Worm (Caenorhabditis elegans): ENCODE measurements around the gene pck-3.

Gene pck-3

ce11 chrIV:5865818-5866217 lies 30.6 kb upstream of the pck-3 start, which contains the start of gene spe-27:
Gene spe-27, minus strand, starts transcription at chrIV:5865918.
- TF ChIP-seq ztf-11 (tag; optimal IDR thresholded peaks at IDR 0.05) (no peak), Y116A8C.19 (tag; optimal IDR thresholded peaks at IDR 0.05; ENCODE audit: borderline replicate concordance) (no peak), lin-39 (tag; optimal IDR thresholded peaks at IDR 0.05) (no peak), sup-37 (GFP tag; optimal IDR thresholded peaks at IDR 0.05) (no peak), sox-4 (tag; optimal IDR thresholded peaks at IDR 0.05) (no peak), fos-1 (tag; optimal IDR thresholded peaks at IDR 0.05) (no peak), dsc-1 (tag; optimal IDR thresholded peaks at IDR 0.05) (no peak), C04F5.9 (tag; optimal IDR thresholded peaks at IDR 0.05) (no peak), pag-3 (tag; optimal IDR thresholded peaks at IDR 0.05; ENCODE audit: borderline replicate concordance, insufficient read depth) (no peak), tlp-1 (tag; optimal IDR thresholded peaks at IDR 0.05) (no peak), nhr-11 (tag; optimal IDR thresholded peaks at IDR 0.05) (no peak), skn-1 (tag; optimal IDR thresholded peaks at IDR 0.05) (no peak), nhr-90 (tag; optimal IDR thresholded peaks at IDR 0.05; ENCODE audit: poor library complexity) (no peak)

- TF ChIP-seq nhr-90 (tag; optimal IDR thresholded peaks at IDR 0.05; ENCODE audit: poor library complexity) (no peak), ces-1 (GFP tag; optimal IDR thresholded peaks at IDR 0.05) (no peak), unc-98 (GFP tag; IDR thresholded peaks at IDR 0.05) (no peak), C34B4.2 (tag; optimal IDR thresholded peaks at IDR 0.05) (no peak)
Observed at ce11 chrIV:5867189-5867588, 29.3 kb upstream of the pck-3 start, which contains the start of gene C06E7.88. Gene C06E7.88, minus strand, starts transcription at chrIV:5867289.

ce11 chrIV:5869354-5869753 lies 27.1 kb upstream of the pck-3 start:
- TF ChIP-seq lin-13 (GFP tag; optimal IDR thresholded peaks at IDR 0.05) (no peak), efl-1 (optimal IDR thresholded peaks at IDR 0.05) (no peak), efl-1 (GFP tag; optimal IDR thresholded peaks at IDR 0.05 in 1 of 2) (peak in 1 of 2 experiments; percentile 79), elt-2 (tag; optimal IDR thresholded peaks at IDR 0.05) (no peak), pag-3 (tag; optimal IDR thresholded peaks at IDR 0.05; ENCODE audit: borderline replicate concordance, insufficient read depth) (no peak), grh-1 (GFP tag; IDR thresholded peaks at IDR 0.05) (no peak)

- no peak for TF ChIP-seq jun-1 (tag; optimal IDR thresholded peaks at IDR 0.05)
Observed at ce11 chrIV:5870072-5870471, 26.4 kb upstream of the pck-3 start, which contains the start of gene srv-17. Gene srv-17, minus strand, starts transcription at chrIV:5870172.

- TF ChIP-seq lin-14 (GFP tag; optimal IDR thresholded peaks at IDR 0.05) (no peak), nhr-20 (tag; optimal IDR thresholded peaks at IDR 0.05) (no peak), elt-3 (tag; optimal IDR thresholded peaks at IDR 0.05) (no peak), mef-2 (tag; optimal IDR thresholded peaks at IDR 0.05) (no peak), unc-62 (GFP tag; optimal IDR thresholded peaks at IDR 0.05) (no peak), mab-9 (GFP tag; IDR thresholded peaks at IDR 0.05) (no peak), fos-1 (tag; optimal IDR thresholded peaks at IDR 0.05) (no peak)
Observed at ce11 chrIV:5873825-5874224, 22.6 kb upstream of the pck-3 start, which contains the start of gene srv-19. Gene srv-19, minus strand, starts transcription at chrIV:5873925.

ce11 chrIV:5877246-5877645 lies 19.2 kb upstream of the pck-3 start, which contains the start of gene srv-21:
Gene srv-21, minus strand, starts transcription at chrIV:5877346.
- no peak for TF ChIP-seq ceh-63 (GFP tag; optimal IDR thresholded peaks at IDR 0.05)
- TF ChIP-seq pqm-1 (tag; optimal IDR thresholded peaks at IDR 0.05) = no peak

ce11 chrIV:5879853-5880252 lies 16.6 kb upstream of the pck-3 start, which contains the start of gene srv-22:
Gene srv-22, minus strand, starts transcription at chrIV:5879953.
- TF ChIP-seq nhr-12 (tag; optimal IDR thresholded peaks at IDR 0.05) (no peak), hpl-2 (GFP tag; optimal IDR thresholded peaks at IDR 0.05) (no peak), unc-86 (tag; optimal IDR thresholded peaks at IDR 0.05) (no peak), nhr-85 (tag) (no peak), tbx-2 (tag; optimal IDR thresholded peaks at IDR 0.05) (no peak), zip-4 (GFP tag; optimal IDR thresholded peaks at IDR 0.05) (no peak), ceh-88 (GFP tag; IDR thresholded peaks at IDR 0.05) (no peak), pax-3 (tag; optimal IDR thresholded peaks at IDR 0.05) (no peak)
